Fruit fly (Drosophila melanogaster) whole organism, embryonic: ENCODE measurements around the gene CG5382.
A peak's percentile ranks its signal among the peaks of the same experiment; 100 is the strongest.

Experiments
- CG1024 ChIP-seq: fragments of 200-800 bp; sonication (Bioruptor generic); IDR thresholded peaks from 2 replicates; pipeline ENCODE4 v1.3.6; 2022; ENCODE audit warnings: missing biosample characterization, missing genetic modification characterization
- CG12391 ChIP-seq: fragments of 200-800 bp; sonication (Bioruptor generic); optimal IDR thresholded peaks from 3 replicates; lab custom pipeline; 2018; ENCODE audit warnings: missing biosample characterization, mild to moderate bottlenecking, missing genetic modification characterization, moderate library complexity
- CG12744 ChIP-seq: fragments of 200-800 bp; sonication (Bioruptor generic); optimal IDR thresholded peaks from 2 replicates; lab custom pipeline; 2016; ENCODE audit warnings: missing biosample characterization, missing genetic modification characterization
- CG13424 ChIP-seq: fragments of 200-800 bp; sonication (Bioruptor generic); optimal IDR thresholded peaks from 2 replicates; lab custom pipeline; 2019; ENCODE audit warnings: missing biosample characterization, mild to moderate bottlenecking, missing genetic modification characterization, moderate library complexity
- CG13775 ChIP-seq: fragments of 200-800 bp; sonication (Bioruptor generic); optimal IDR thresholded peaks from 3 replicates; lab custom pipeline; 2017; ENCODE audit warnings: missing biosample characterization, mild to moderate bottlenecking, missing genetic modification characterization
- CG16863 ChIP-seq: fragments of 200-800 bp; sonication (Bioruptor generic); optimal IDR thresholded peaks from 3 replicates; lab custom pipeline; 2016; ENCODE audit warnings: missing biosample characterization, missing genetic modification characterization
- CG18764 ChIP-seq: fragments of 200-800 bp; sonication (Bioruptor generic); optimal IDR thresholded peaks from 3 replicates; lab custom pipeline; 2016; ENCODE audit warnings: missing biosample characterization, missing genetic modification characterization
- CG2120 ChIP-seq: fragments of 200-800 bp; sonication (Bioruptor generic); optimal IDR thresholded peaks from 3 replicates; lab custom pipeline; 2016; ENCODE audit warnings: missing biosample characterization, missing genetic modification characterization
- CG2129 ChIP-seq: fragments of 200-800 bp; sonication (Bioruptor generic); IDR thresholded peaks from 2 replicates; pipeline ENCODE4 v1.3.6; 2022; ENCODE audit warnings: missing biosample characterization, missing genetic modification characterization; ENCODE audit not compliant: partially characterized antibody
- CG2199 ChIP-seq: fragments of 200-800 bp; sonication (Bioruptor generic); IDR thresholded peaks from 3 replicates; pipeline ENCODE4 v1.3.6; 2022; ENCODE audit warnings: missing biosample characterization, missing genetic modification characterization
- CG2202 ChIP-seq: fragments of 200-800 bp; sonication (Bioruptor generic); optimal IDR thresholded peaks from 2 replicates; lab custom pipeline; 2018; ENCODE audit warnings: missing biosample characterization, mild to moderate bottlenecking, missing genetic modification characterization
- CG3065 ChIP-seq: fragments of 200-800 bp; sonication (Bioruptor generic); optimal IDR thresholded peaks from 2 replicates; lab custom pipeline; 2016; ENCODE audit warnings: missing biosample characterization, missing genetic modification characterization
- CG32532 ChIP-seq: fragments of 200-800 bp; sonication (Bioruptor generic); IDR thresholded peaks from 2 replicates; pipeline ENCODE4 v1.3.6; 2022; ENCODE audit warnings: missing biosample characterization, missing genetic modification characterization
- CG4707 ChIP-seq: fragments of 200-800 bp; sonication (Bioruptor generic); optimal IDR thresholded peaks from 2 replicates; lab custom pipeline; 2018; ENCODE audit warnings: missing biosample characterization, mild to moderate bottlenecking, missing genetic modification characterization, moderate library complexity
- CG5245 ChIP-seq: fragments of 200-800 bp; sonication (Bioruptor generic); optimal IDR thresholded peaks from 3 replicates; lab custom pipeline; 2016; ENCODE audit warnings: missing biosample characterization, missing genetic modification characterization
- CG6854 ChIP-seq: fragments of 200-800 bp; sonication (Bioruptor generic); optimal IDR thresholded peaks from 3 replicates; lab custom pipeline; 2017; ENCODE audit warnings: missing biosample characterization, mild to moderate bottlenecking, missing genetic modification characterization
- CG9727 ChIP-seq: fragments of 200-800 bp; sonication (Bioruptor generic); optimal IDR thresholded peaks from 3 replicates; lab custom pipeline; 2017; ENCODE audit warnings: missing biosample characterization, mild to moderate bottlenecking, missing genetic modification characterization
- CG9797 ChIP-seq: fragments of 200-800 bp; sonication (Bioruptor generic); optimal IDR thresholded peaks from 3 replicates; lab custom pipeline; 2018; ENCODE audit warnings: missing biosample characterization, mild to moderate bottlenecking, missing genetic modification characterization
- Dek ChIP-seq: fragments of 200-800 bp; sonication (Bioruptor generic); optimal IDR thresholded peaks from 3 replicates; lab custom pipeline; 2019; ENCODE audit warnings: missing biosample characterization, mild to moderate bottlenecking, missing genetic modification characterization, moderate library complexity
- Doc2 ChIP-seq: fragments of 200-800 bp; sonication (Bioruptor generic); IDR thresholded peaks from 2 replicates; pipeline ENCODE4 v1.3.6; 2022; ENCODE audit warnings: missing biosample characterization, missing genetic modification characterization
- Dref ChIP-seq: fragments of 200-800 bp; sonication (Bioruptor generic); IDR thresholded peaks from 2 replicates; pipeline ENCODE4 v1.3.6; 2022; ENCODE audit warnings: missing biosample characterization, missing genetic modification characterization
- E2f2 ChIP-seq: fragments of 200-800 bp; sonication (Bioruptor generic); IDR thresholded peaks from 2 replicates; pipeline ENCODE4 v1.3.6; 2022; ENCODE audit warnings: missing biosample characterization, missing genetic modification characterization
- GATAe ChIP-seq: fragments of 200-800 bp; sonication (Bioruptor generic); conservative IDR thresholded peaks from 2 replicates; pipeline ENCODE4 v1.3.6; 2022; ENCODE audit warnings: missing biosample characterization, missing genetic modification characterization
- HLH4C ChIP-seq: fragments of 200-800 bp; sonication (Bioruptor generic); IDR thresholded peaks from 3 replicates; pipeline ENCODE4 v1.3.6; 2022; ENCODE audit warnings: missing biosample characterization, missing genetic modification characterization; ENCODE audit not compliant: partially characterized antibody
- HmgD ChIP-seq: fragments of 200-800 bp; sonication (Bioruptor generic); optimal IDR thresholded peaks from 3 replicates; lab custom pipeline; 2016; ENCODE audit warnings: missing biosample characterization, missing genetic modification characterization
- Nf-YB ChIP-seq: fragments of 200-800 bp; sonication (Bioruptor generic); optimal IDR thresholded peaks from 3 replicates; lab custom pipeline; 2019; ENCODE audit warnings: missing biosample characterization, mild to moderate bottlenecking, missing genetic modification characterization, moderate library complexity
- NfI ChIP-seq: fragments of 200-800 bp; sonication (Bioruptor generic); optimal IDR thresholded peaks from 3 replicates; lab custom pipeline; 2018; ENCODE audit warnings: missing biosample characterization, mild to moderate bottlenecking, missing genetic modification characterization, moderate library complexity
- Ravus ChIP-seq: fragments of 200-800 bp; sonication (Bioruptor generic); IDR thresholded peaks from 2 replicates; pipeline ENCODE4 v1.3.6; 2022; ENCODE audit warnings: missing biosample characterization, missing genetic modification characterization
- Rx ChIP-seq: fragments of 200-800 bp; sonication (Bioruptor generic); IDR thresholded peaks from 2 replicates; pipeline ENCODE4 v1.3.6; 2022; ENCODE audit warnings: missing biosample characterization, missing genetic modification characterization
- Spps ChIP-seq: fragments of 200-800 bp; sonication (Bioruptor generic); optimal IDR thresholded peaks from 2 replicates; lab custom pipeline; 2018; ENCODE audit warnings: missing biosample characterization, mild to moderate bottlenecking, missing genetic modification characterization
- corto ChIP-seq: fragments of 200-800 bp; sonication (Bioruptor generic); optimal IDR thresholded peaks from 2 replicates; lab custom pipeline; 2016; ENCODE audit warnings: missing biosample characterization, mild to moderate bottlenecking, missing genetic modification characterization, moderate library complexity
- dan ChIP-seq: fragments of 200-800 bp; sonication (Bioruptor generic); IDR thresholded peaks from 2 replicates; pipeline ENCODE4 v1.3.6; 2022; ENCODE audit warnings: missing biosample characterization, missing genetic modification characterization
- en ChIP-seq: fragments of 200-800 bp; sonication (Bioruptor generic); optimal IDR thresholded peaks from 2 replicates; lab custom pipeline; 2016; ENCODE audit warnings: missing biosample characterization, missing genetic modification characterization
- ewg ChIP-seq: fragments of 200-800 bp; sonication (Bioruptor generic); optimal IDR thresholded peaks from 3 replicates; lab custom pipeline; 2017; ENCODE audit warnings: mild to moderate bottlenecking, missing biosample characterization, missing genetic modification reagents, missing genetic modification characterization
- exex ChIP-seq: fragments of 200-800 bp; sonication (Bioruptor generic); optimal IDR thresholded peaks from 4 replicates; lab custom pipeline; 2018; ENCODE audit warnings: missing biosample characterization, mild to moderate bottlenecking, missing genetic modification characterization, moderate library complexity
- fd102C ChIP-seq: fragments of 200-800 bp; sonication (Bioruptor generic); optimal IDR thresholded peaks from 2 replicates; lab custom pipeline; 2018; ENCODE audit warnings: missing biosample characterization, mild to moderate bottlenecking, missing genetic modification characterization, moderate library complexity
- fd64A ChIP-seq: fragments of 200-800 bp; sonication (Bioruptor generic); optimal IDR thresholded peaks from 3 replicates; lab custom pipeline; 2018; ENCODE audit warnings: missing biosample characterization, mild to moderate bottlenecking, missing genetic modification characterization
- gcm ChIP-seq: fragments of 200-800 bp; sonication (Bioruptor generic); optimal IDR thresholded peaks from 2 replicates; lab custom pipeline; 2019; ENCODE audit warnings: missing biosample characterization, mild to moderate bottlenecking, missing genetic modification characterization, moderate library complexity
- jigr1 ChIP-seq: fragments of 200-800 bp; sonication (Bioruptor generic); IDR thresholded peaks from 3 replicates; pipeline ENCODE4 v1.3.6; 2022; ENCODE audit warnings: missing biosample characterization, missing genetic modification characterization
- klu ChIP-seq: fragments of 200-800 bp; sonication (Bioruptor generic); IDR thresholded peaks from 2 replicates; pipeline ENCODE4 v1.3.6; 2022; ENCODE audit warnings: missing biosample characterization, missing genetic modification characterization
- nom ChIP-seq: fragments of 200-800 bp; sonication (Bioruptor generic); optimal IDR thresholded peaks from 2 replicates; lab custom pipeline; 2017; ENCODE audit warnings: missing biosample characterization, missing genetic modification characterization, mild to moderate bottlenecking, moderate library complexity, missing genetic modification reagents
- oc ChIP-seq: fragments of 200-800 bp; sonication (Bioruptor generic); optimal IDR thresholded peaks from 2 replicates; lab custom pipeline; 2018; ENCODE audit warnings: missing biosample characterization, mild to moderate bottlenecking, missing genetic modification characterization, moderate library complexity
- otp ChIP-seq: fragments of 200-800 bp; sonication (Bioruptor generic); IDR thresholded peaks from 3 replicates; pipeline ENCODE4, ENCODE4 v1.3.6; 2022; ENCODE audit warnings: missing biosample characterization, missing genetic modification characterization
- pnt ChIP-seq: fragments of 200-800 bp; sonication (Bioruptor generic); optimal IDR thresholded peaks from 3 replicates; lab custom pipeline; 2016; ENCODE audit warnings: missing biosample characterization, missing genetic modification characterization
- pzg ChIP-seq: fragments of 200-800 bp; sonication (Bioruptor generic); optimal IDR thresholded peaks from 3 replicates; lab custom pipeline; 2018; ENCODE audit warnings: missing biosample characterization, mild to moderate bottlenecking, missing genetic modification characterization, moderate library complexity
- sens ChIP-seq: fragments of 200-800 bp; sonication (Bioruptor generic); peaks from one replicate; lab custom pipeline; 2016; ENCODE audit warnings: missing biosample characterization, missing genetic modification characterization
- sna ChIP-seq: fragments of 200-800 bp; sonication (Bioruptor generic); IDR thresholded peaks from 2 replicates; pipeline ENCODE4 v1.3.6; 2022; ENCODE audit warnings: missing biosample characterization, missing genetic modification characterization; ENCODE audit not compliant: partially characterized antibody
- ssp ChIP-seq: fragments of 200-800 bp; sonication (Bioruptor generic); IDR thresholded peaks from 2 replicates; pipeline ENCODE4 v1.3.6; 2022; ENCODE audit warnings: missing biosample characterization, missing genetic modification characterization
- wdn ChIP-seq: fragments of 200-800 bp; sonication (Bioruptor generic); IDR thresholded peaks from 2 replicates; pipeline ENCODE4 v1.3.6; 2022; ENCODE audit warnings: missing biosample characterization, missing genetic modification characterization

CG5382 gene

dm6 chr3R:22356464-22357410 is 9.0 kb downstream of the CG5382 start, which contains the start of gene Sar1 (continued):
- no peak for TF ChIP-seq corto (GFP tag; lab: Kevin White, UChicago)
- TF ChIP-seq Spps (tag; lab: Kevin White, UChicago), result peak; percentile 47
- no peak for TF ChIP-seq CG4707 (GFP tag; lab: Kevin White, UChicago)
- TF ChIP-seq klu (GFP tag; lab: Robert Waterston, UW), result no peak
- peak; percentile 41 for TF ChIP-seq Dek (tag; lab: Kevin White, UChicago)
- no peak for TF ChIP-seq CG12744
- no peak for TF ChIP-seq otp (GFP tag; lab: Robert Waterston, UW)
- peak; percentile 100 for TF ChIP-seq pzg
- no peak for TF ChIP-seq fd102C (GFP tag; lab: Kevin White, UChicago)
- peak; percentile 100 for TF ChIP-seq E2f2
- TF ChIP-seq Ravus (GFP tag; lab: Robert Waterston, UW), result no peak
- peak; percentile 18 for TF ChIP-seq ewg (GFP tag; lab: Kevin White, UChicago)
- TF ChIP-seq jigr1, result no peak
- TF ChIP-seq ssp (GFP tag; lab: Robert Waterston, UW), result no peak
- TF ChIP-seq fd64A (GFP tag; lab: Kevin White, UChicago), result no peak
- peak; percentile 82 for TF ChIP-seq sens (GFP tag; lab: Kevin White, UChicago)
- TF ChIP-seq CG13775 (GFP tag; lab: Kevin White, UChicago), result no peak
- peak; percentile 25 for TF ChIP-seq CG13424 (tag; lab: Kevin White, UChicago)
- TF ChIP-seq gcm (GFP tag; lab: Kevin White, UChicago), result peak; percentile 33
- TF ChIP-seq CG3065, result peak; percentile 18
- no peak for TF ChIP-seq oc (tag; lab: Kevin White, UChicago)
- no peak for TF ChIP-seq CG18764
- peak; percentile 98 for TF ChIP-seq CG9797 (GFP tag; lab: Kevin White, UChicago)
- TF ChIP-seq HLH4C (GFP tag; lab: Robert Waterston, UW), result peak; percentile 82
- peak; percentile 92 for TF ChIP-seq CG2129 (GFP tag; lab: Robert Waterston, UW)
- TF ChIP-seq CG6854, result peak; percentile 39
- peak; percentile 37 for TF ChIP-seq nom (GFP tag; lab: Kevin White, UChicago)
- no peak for TF ChIP-seq dan (GFP tag; lab: Robert Waterston, UW)
- no peak for TF ChIP-seq CG5245 (GFP tag; lab: Kevin White, UChicago)
- TF ChIP-seq CG16863, result no peak
- no peak for TF ChIP-seq GATAe (GFP tag; lab: Robert Waterston, UW)
- peak; percentile 95 for TF ChIP-seq sna (GFP tag; lab: Robert Waterston, UW)
- no peak for TF ChIP-seq pnt (GFP tag; lab: Kevin White, UChicago)
- TF ChIP-seq CG9727 (GFP tag; lab: Kevin White, UChicago), result no peak
- TF ChIP-seq CG1024 (GFP tag; lab: Robert Waterston, UW), result no peak
- TF ChIP-seq CG2120 (GFP tag; lab: Kevin White, UChicago), result peak; percentile 50
- TF ChIP-seq CG12391 (tag; lab: Kevin White, UChicago), result peak; percentile 51
- TF ChIP-seq CG2199 (GFP tag; lab: Robert Waterston, UW), result no peak
- no peak for TF ChIP-seq en (GFP tag; lab: Kevin White, UChicago)
- TF ChIP-seq CG2202, result peak; percentile 12
- peak; percentile 88 for TF ChIP-seq HmgD
- no peak for TF ChIP-seq exex
- peak; percentile 98 for TF ChIP-seq Dref (GFP tag; lab: Robert Waterston, UW)
- no peak for TF ChIP-seq Nf-YB (GFP tag; lab: Kevin White, UChicago)
- no peak for TF ChIP-seq Rx (GFP tag; lab: Robert Waterston, UW)
- no peak for TF ChIP-seq NfI (GFP tag; lab: Kevin White, UChicago)
- no peak for TF ChIP-seq wdn (GFP tag; lab: Robert Waterston, UW)
- no peak for TF ChIP-seq Doc2 (GFP tag; lab: Robert Waterston, UW)
- TF ChIP-seq CG32532 (GFP tag; lab: Robert Waterston, UW), result 0 out of 2 replicates have a peak, but pooled peaks have one; percentile 9
